Worm (Caenorhabditis elegans): ENCODE results near the gene T23B12.11.

- TF ChIP-seq zip-8 (tag; optimal IDR thresholded peaks at IDR 0.05), result no peak
- TF ChIP-seq sem-2 (GFP tag; optimal IDR thresholded peaks at IDR 0.05), result no peak
- TF ChIP-seq elt-1 (tag; optimal IDR thresholded peaks at IDR 0.05; ENCODE audit: borderline replicate concordance, insufficient read depth), result no peak
- TF ChIP-seq drap-1 (GFP tag; optimal IDR thresholded peaks at IDR 0.05), result no peak
- no peak for TF ChIP-seq elt-3 (tag; optimal IDR thresholded peaks at IDR 0.05)
- no peak for TF ChIP-seq flh-1 (GFP tag; optimal IDR thresholded peaks at IDR 0.05)
- no peak for TF ChIP-seq ceh-39 (tag; optimal IDR thresholded peaks at IDR 0.05)
- no peak for TF ChIP-seq lsy-2 (tag; optimal IDR thresholded peaks at IDR 0.05)
- no peak for TF ChIP-seq unc-62 (GFP tag; optimal IDR thresholded peaks at IDR 0.05)
- TF ChIP-seq ceh-43 (GFP tag; optimal IDR thresholded peaks at IDR 0.05), result no peak
- no peak for TF ChIP-seq lin-32 (GFP tag; optimal IDR thresholded peaks at IDR 0.05)
- no peak for TF ChIP-seq lin-13 (tag; optimal IDR thresholded peaks at IDR 0.05)
- no peak for TF ChIP-seq mls-2 (tag; optimal IDR thresholded peaks at IDR 0.05)
These were observed 49.0 kb upstream of the T23B12.11 start for ce11 chrV:8406155-8406554.
